Worm (Caenorhabditis elegans) whole organism, midembryonic: ENCODE data around the gene pqn-54.
A peak's percentile ranks its signal among the peaks of the same experiment; 100 is the strongest.

Experiments
- T22C8.4 ChIP-seq: fragments of 200-800 bp; sonication (Bioruptor generic); IDR thresholded peaks from 2 replicates; pipeline ENCODE4 v1.3.6; 2022; ENCODE audit warnings: missing genetic modification characterization, missing compliant biosample characterization
- cog-1 ChIP-seq: sonication (generic microtip); optimal IDR thresholded peaks from 2 replicates; lab custom pipeline; 2016; ENCODE audit warnings: missing genetic modification characterization, missing compliant biosample characterization
- flt-1 ChIP-seq: fragments of 200-800 bp; sonication (Bioruptor generic); IDR thresholded peaks from 2 replicates; pipeline ENCODE4 v1.3.6; 2022; ENCODE audit warnings: missing genetic modification characterization, missing compliant biosample characterization
- klf-2 ChIP-seq: fragments of 200-800 bp; sonication (Bioruptor generic); conservative IDR thresholded peaks from 2 replicates; pipeline ENCODE4 v1.3.6; 2022; ENCODE audit warnings: missing genetic modification reagents, missing genetic modification characterization, missing compliant biosample characterization
- med-1 ChIP-seq: sonication (generic microtip); optimal IDR thresholded peaks from 2 replicates; lab custom pipeline; 2017; ENCODE audit warnings: missing genetic modification characterization, mild to moderate bottlenecking, missing compliant biosample characterization, antibody characterized with exemption, missing genetic modification reagents; ENCODE audit not compliant: insufficient read depth
- ref-1 ChIP-seq: fragments of 200-800 bp; sonication (Bioruptor generic); conservative IDR thresholded peaks from 2 replicates; pipeline ENCODE4 v1.3.6; 2022; ENCODE audit warnings: missing genetic modification reagents, missing genetic modification characterization, missing compliant biosample characterization
- tab-1 ChIP-seq: fragments of 200-800 bp; sonication (Bioruptor generic); IDR thresholded peaks from 2 replicates; pipeline ENCODE4 v1.3.6; 2022; ENCODE audit warnings: missing genetic modification characterization, missing compliant biosample characterization
- ztf-23 ChIP-seq: fragments of 200-800 bp; sonication (Bioruptor generic); IDR thresholded peaks from 2 replicates; pipeline ENCODE4 v1.3.6; 2022; ENCODE audit warnings: missing genetic modification reagents, missing genetic modification characterization, missing compliant biosample characterization
- ztf-29 ChIP-seq: fragments of 200-800 bp; sonication (Bioruptor generic); IDR thresholded peaks from 2 replicates; pipeline ENCODE4 v1.3.6; 2022; ENCODE audit warnings: missing genetic modification reagents, missing genetic modification characterization, missing compliant biosample characterization

pqn-54 gene

ce11 chrV:1454762-1455161, 10.0 kb upstream of the pqn-54 start, which contains the start of gene chil-14:
Gene chil-14, plus strand, starts transcription at chrV:1455062.
- TF ChIP-seq med-1 (GFP tag; lab: Kevin White, UChicago) (no peak), klf-2 (GFP tag; lab: Robert Waterston, UW) (no peak), flt-1 (GFP tag; lab: Robert Waterston, UW) (no peak), cog-1 (tag; lab: Kevin White, UChicago) (no peak), tab-1 (no peak), ztf-29 (GFP tag; lab: Robert Waterston, UW) (no peak), T22C8.4 (GFP tag; lab: Robert Waterston, UW) (no peak)

ce11 chrV:1455280-1455679, 9.5 kb upstream of the pqn-54 start:
- TF ChIP-seq flt-1 (GFP tag; lab: Robert Waterston, UW) (no peak), cog-1 (tag; lab: Kevin White, UChicago) (no peak), tab-1 (no peak), klf-2 (GFP tag; lab: Robert Waterston, UW) (no peak), ztf-29 (GFP tag; lab: Robert Waterston, UW) (no peak), ref-1 (GFP tag; lab: Robert Waterston, UW) (no peak), ztf-23 (GFP tag; lab: Robert Waterston, UW) (no peak), med-1 (GFP tag; lab: Kevin White, UChicago) (no peak), T22C8.4 (GFP tag; lab: Robert Waterston, UW) (no peak)

- TF ChIP-seq tab-1, result no peak
- TF ChIP-seq med-1 (GFP tag; lab: Kevin White, UChicago), result no peak
- TF ChIP-seq flt-1 (GFP tag; lab: Robert Waterston, UW), result no peak
- TF ChIP-seq ztf-29 (GFP tag; lab: Robert Waterston, UW), result no peak
- TF ChIP-seq T22C8.4 (GFP tag; lab: Robert Waterston, UW), result no peak
- TF ChIP-seq klf-2 (GFP tag; lab: Robert Waterston, UW), result no peak
- no peak for TF ChIP-seq ztf-23 (GFP tag; lab: Robert Waterston, UW)
- TF ChIP-seq ref-1 (GFP tag; lab: Robert Waterston, UW), result no peak
- no peak for TF ChIP-seq cog-1 (tag; lab: Kevin White, UChicago)
These were observed 8.2 kb upstream of the pqn-54 start for ce11 chrV:1456614-1457013.

ce11 chrV:1459374-1459926, 5.3 kb upstream of the pqn-54 start:
- TF ChIP-seq cog-1 (tag; lab: Kevin White, UChicago) (no peak), ref-1 (GFP tag; lab: Robert Waterston, UW) (no peak), tab-1 (no peak), T22C8.4 (GFP tag; lab: Robert Waterston, UW) (no peak), flt-1 (GFP tag; lab: Robert Waterston, UW) (no peak), ztf-23 (GFP tag; lab: Robert Waterston, UW) (no peak), klf-2 (GFP tag; lab: Robert Waterston, UW) (no peak), ztf-29 (GFP tag; lab: Robert Waterston, UW) (no peak), med-1 (GFP tag; lab: Kevin White, UChicago) (no peak)

ce11 chrV:1460069-1460468, 4.7 kb upstream of the pqn-54 start, which contains the start of gene hacd-1:
Gene hacd-1, plus strand, starts transcription at chrV:1460369.
- TF ChIP-seq med-1 (GFP tag; lab: Kevin White, UChicago) (no peak), ztf-29 (GFP tag; lab: Robert Waterston, UW) (no peak), flt-1 (GFP tag; lab: Robert Waterston, UW) (no peak), tab-1 (no peak), klf-2 (GFP tag; lab: Robert Waterston, UW) (no peak)

ce11 chrV:1465932-1466331, 1.1 kb downstream of the pqn-54 start:
- TF ChIP-seq ztf-23 (GFP tag; lab: Robert Waterston, UW), result no peak
- no peak for TF ChIP-seq cog-1 (tag; lab: Kevin White, UChicago)

ce11 chrV:1466949-1467348, 2.2 kb downstream of the pqn-54 start:
- TF ChIP-seq T22C8.4 (GFP tag; lab: Robert Waterston, UW), result peak; percentile 60
- no peak for TF ChIP-seq ztf-29 (GFP tag; lab: Robert Waterston, UW)

ce11 chrV:1467444-1467843, 2.7 kb downstream of the pqn-54 start, which contains the start of gene gid-8:
Gene gid-8, plus strand, starts transcription at chrV:1467744.
- TF ChIP-seq klf-2 (GFP tag; lab: Robert Waterston, UW), result no peak

ce11 chrV:1468905-1469304, 4.1 kb downstream of the pqn-54 start:
- TF ChIP-seq klf-2 (GFP tag; lab: Robert Waterston, UW), result no peak
- no peak for TF ChIP-seq ref-1 (GFP tag; lab: Robert Waterston, UW)
- no peak for TF ChIP-seq flt-1 (GFP tag; lab: Robert Waterston, UW)
- TF ChIP-seq tab-1, result no peak
- no peak for TF ChIP-seq ztf-29 (GFP tag; lab: Robert Waterston, UW)
- no peak for TF ChIP-seq med-1 (GFP tag; lab: Kevin White, UChicago)
- TF ChIP-seq cog-1 (tag; lab: Kevin White, UChicago), result no peak
- TF ChIP-seq ztf-23 (GFP tag; lab: Robert Waterston, UW), result no peak
- no peak for TF ChIP-seq T22C8.4 (GFP tag; lab: Robert Waterston, UW)
